Worm (Caenorhabditis elegans) whole organism, L2 larva: ENCODE data around the gene Y116F11A.6.

Experiments
- C34F6.9 ChIP-seq: fragments of 150-350 bp; optimal IDR thresholded peaks from 2 replicates; lab custom pipeline; 2014; ENCODE audit warnings: missing biosample characterization, missing genetic modification characterization
- R02D3.7 ChIP-seq: fragments of 150-350 bp; optimal IDR thresholded peaks from 2 replicates; lab custom pipeline; 2014; ENCODE audit warnings: missing biosample characterization, missing genetic modification characterization
- Y55F3AM.14 ChIP-seq: fragments of 200-800 bp; sonication (Bioruptor generic); optimal IDR thresholded peaks from 2 replicates; lab custom pipeline; 2018; ENCODE audit warnings: mild to moderate bottlenecking, missing genetic modification characterization, missing compliant biosample characterization
- alr-1 ChIP-seq: fragments of 150-350 bp; optimal IDR thresholded peaks from 2 replicates; lab custom pipeline; 2014; ENCODE audit warnings: missing biosample characterization, missing genetic modification characterization
- aly-2 ChIP-seq: fragments of 150-350 bp; optimal IDR thresholded peaks from 2 replicates; lab custom pipeline; 2014; ENCODE audit warnings: missing biosample characterization, missing genetic modification characterization
- ceh-16 ChIP-seq: fragments of 150-350 bp; optimal IDR thresholded peaks from 2 replicates; lab custom pipeline; 2014; ENCODE audit warnings: missing biosample characterization, missing genetic modification characterization
- ceh-82 ChIP-seq: fragments of 150-350 bp; optimal IDR thresholded peaks from 2 replicates; lab custom pipeline; 2014; ENCODE audit warnings: missing biosample characterization, missing genetic modification characterization
- dmd-4 ChIP-seq: sonication (generic microtip); optimal IDR thresholded peaks from 2 replicates; lab custom pipeline; 2017; ENCODE audit warnings: missing biosample characterization, missing genetic modification characterization
- egl-27 ChIP-seq: sonication (generic microtip); optimal IDR thresholded peaks from 3 replicates; lab custom pipeline; 2017; ENCODE audit warnings: missing biosample characterization, missing genetic modification reagents, missing genetic modification characterization
- elt-1 ChIP-seq: fragments of 150-350 bp; optimal IDR thresholded peaks from 2 replicates; lab custom pipeline; 2014; ENCODE audit warnings: missing biosample characterization, missing genetic modification characterization
- elt-3 ChIP-seq: sonication (generic microtip); optimal IDR thresholded peaks from 2 replicates; lab custom pipeline; 2017; ENCODE audit warnings: missing biosample characterization, missing genetic modification characterization
- gmeb-1 ChIP-seq: fragments of 150-350 bp; optimal IDR thresholded peaks from 2 replicates; lab custom pipeline; 2014; ENCODE audit warnings: missing biosample characterization, missing genetic modification characterization
- lin-11 ChIP-seq: fragments of 150-350 bp; sonication (generic microtip); optimal IDR thresholded peaks from 2 replicates; lab custom pipeline; 2014; ENCODE audit warnings: missing biosample characterization, missing genetic modification characterization, inconsistent platforms, mixed read lengths
- lin-13 ChIP-seq: fragments of 150-350 bp; optimal IDR thresholded peaks from 2 replicates; lab custom pipeline; 2014; ENCODE audit warnings: missing biosample characterization, missing genetic modification reagents, missing genetic modification characterization
- lin-39 ChIP-seq: fragments of 150-350 bp; optimal IDR thresholded peaks from 2 replicates; lab custom pipeline; 2014; ENCODE audit warnings: missing biosample characterization, missing genetic modification reagents, missing genetic modification characterization
- lsy-2 ChIP-seq, 2 experiments: fragments of 150-350 bp in 1 of 2; sonication (generic microtip) in 1 of 2; optimal IDR thresholded peaks; 2 replicates each; lab custom pipeline; 2014 to 2017; ENCODE audit warnings: missing biosample characterization in 2 of 2, missing genetic modification characterization in 2 of 2
- mab-5 ChIP-seq: fragments of 150-350 bp; optimal IDR thresholded peaks from 2 replicates; lab custom pipeline; 2014; ENCODE audit warnings: missing biosample characterization, missing genetic modification characterization
- mbf-1 ChIP-seq: sonication (generic microtip); optimal IDR thresholded peaks from 2 replicates; lab custom pipeline; 2017; ENCODE audit warnings: missing biosample characterization, missing genetic modification characterization
- mdl-1 ChIP-seq, 2 experiments: fragments of 150-350 bp in 1 of 2; sonication (generic microtip) in 1 of 2; optimal IDR thresholded peaks; 2 replicates each; lab custom pipeline; 2017; ENCODE audit warnings: missing biosample characterization in 2 of 2, missing genetic modification characterization in 2 of 2
- nhr-10 ChIP-seq: sonication (generic microtip); optimal IDR thresholded peaks from 2 replicates; lab custom pipeline; 2017; ENCODE audit warnings: missing biosample characterization, missing genetic modification characterization
- nhr-11 ChIP-seq: fragments of 150-350 bp; optimal IDR thresholded peaks from 2 replicates; lab custom pipeline; 2014; ENCODE audit warnings: missing biosample characterization, missing genetic modification characterization
- nhr-23 ChIP-seq: fragments of 150-350 bp; optimal IDR thresholded peaks from 2 replicates; lab custom pipeline; 2014; ENCODE audit warnings: missing biosample characterization, missing genetic modification reagents, missing genetic modification characterization
- nhr-237 ChIP-seq: fragments of 150-350 bp; optimal IDR thresholded peaks from 2 replicates; lab custom pipeline; 2014; ENCODE audit warnings: missing biosample characterization, missing genetic modification characterization
- nhr-25 ChIP-seq: fragments of 150-350 bp; sonication (generic microtip); optimal IDR thresholded peaks from 3 replicates; lab custom pipeline; 2014; ENCODE audit warnings: missing biosample characterization, missing genetic modification characterization
- nhr-6 ChIP-seq: fragments of 150-350 bp; optimal IDR thresholded peaks from 2 replicates; lab custom pipeline; 2014; ENCODE audit warnings: missing biosample characterization, missing genetic modification characterization
- nhr-77 ChIP-seq: fragments of 150-350 bp; optimal IDR thresholded peaks from 2 replicates; lab custom pipeline; 2014; ENCODE audit warnings: missing biosample characterization, missing genetic modification characterization
- peb-1 ChIP-seq: fragments of 150-350 bp; optimal IDR thresholded peaks from 2 replicates; lab custom pipeline; 2014; ENCODE audit warnings: missing biosample characterization, missing genetic modification characterization
- skn-1 ChIP-seq: sonication (generic microtip); optimal IDR thresholded peaks from 2 replicates; lab custom pipeline; 2017; ENCODE audit warnings: missing biosample characterization, missing genetic modification characterization
- sma-3 ChIP-seq: sonication (generic microtip); optimal IDR thresholded peaks from 2 replicates; lab custom pipeline; 2016; ENCODE audit warnings: missing genetic modification reagents, missing genetic modification characterization, missing compliant biosample characterization
- sma-9 ChIP-seq, 2 experiments: fragments of 150-350 bp in 1 of 2; sonication (generic microtip) in 1 of 2; optimal IDR thresholded peaks; 2 replicates each; lab custom pipeline; 2014 to 2016; ENCODE audit warnings: missing genetic modification characterization in 2 of 2, mild to moderate bottlenecking in 1 of 2, missing biosample characterization in 1 of 2, missing compliant biosample characterization in 1 of 2, missing genetic modification reagents in 1 of 2, moderate library complexity in 1 of 2
- snpc-4 ChIP-seq: fragments of 150-350 bp; optimal IDR thresholded peaks from 2 replicates; lab custom pipeline; 2014; ENCODE audit warnings: missing biosample characterization, missing genetic modification characterization
- unc-39 ChIP-seq: fragments of 150-350 bp; optimal IDR thresholded peaks from 2 replicates; lab custom pipeline; 2014; ENCODE audit warnings: missing biosample characterization, missing genetic modification characterization
- unc-55 ChIP-seq: fragments of 150-350 bp; sonication (generic microtip); optimal IDR thresholded peaks from 3 replicates; lab custom pipeline; 2014; ENCODE audit warnings: missing biosample characterization, missing genetic modification reagents, missing genetic modification characterization
- unc-62 ChIP-seq: fragments of 150-350 bp; optimal IDR thresholded peaks from 2 replicates; lab custom pipeline; 2014; ENCODE audit warnings: missing biosample characterization, missing genetic modification reagents, missing genetic modification characterization
- zag-1 ChIP-seq: fragments of 150-350 bp; optimal IDR thresholded peaks from 2 replicates; lab custom pipeline; 2014; ENCODE audit warnings: missing biosample characterization, missing genetic modification characterization
- ztf-11 ChIP-seq: sonication (generic microtip); optimal IDR thresholded peaks from 2 replicates; lab custom pipeline; 2017; ENCODE audit warnings: missing biosample characterization, missing genetic modification characterization
- ztf-4 ChIP-seq: fragments of 150-350 bp; optimal IDR thresholded peaks from 2 replicates; lab custom pipeline; 2014; ENCODE audit warnings: missing biosample characterization, missing genetic modification characterization

Gene Y116F11A.6

DNA sequence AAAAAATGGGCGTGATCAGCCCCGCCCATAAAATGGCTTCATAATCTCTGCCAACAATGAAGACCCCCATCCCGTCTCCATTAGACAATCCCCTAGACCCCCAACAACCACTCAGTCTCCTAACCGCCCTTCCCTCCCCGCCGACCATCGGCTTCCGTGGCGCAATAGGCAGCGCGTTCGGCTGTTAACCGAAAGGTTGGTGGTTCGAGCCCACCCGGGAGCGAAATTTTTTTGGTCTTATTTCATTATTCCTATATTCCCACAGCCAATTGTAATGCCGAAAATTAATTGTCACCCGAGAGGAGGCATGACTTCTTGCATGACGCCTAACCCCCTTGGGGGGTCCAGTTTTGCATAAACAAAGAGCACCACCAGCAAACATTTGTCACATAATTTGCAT, 3.5 kb downstream of the Y116F11A.6 start:
- TF ChIP-seq peb-1 (no peak), ceh-16 (no peak), nhr-25 (tag; lab: Kevin White, UChicago) (no peak), skn-1 (tag; lab: Kevin White, UChicago) (no peak), C34F6.9 (tag; lab: Kevin White, UChicago) (no peak), R02D3.7 (no peak), dmd-4 (tag; lab: Kevin White, UChicago) (no peak), nhr-77 (no peak), nhr-23 (tag; lab: Kevin White, UChicago) (no peak), snpc-4 (tag; lab: Kevin White, UChicago) (no peak), sma-3 (GFP tag; lab: Kevin White, UChicago) (no peak), lin-11 (tag; lab: Kevin White, UChicago) (peak; percentile 7), gmeb-1 (peak; percentile 7), nhr-6 (tag; lab: Kevin White, UChicago) (no peak), lin-13 (GFP tag; lab: Kevin White, UChicago) (peak; percentile 25), elt-1 (no peak), ceh-82 (no peak)

DNA sequence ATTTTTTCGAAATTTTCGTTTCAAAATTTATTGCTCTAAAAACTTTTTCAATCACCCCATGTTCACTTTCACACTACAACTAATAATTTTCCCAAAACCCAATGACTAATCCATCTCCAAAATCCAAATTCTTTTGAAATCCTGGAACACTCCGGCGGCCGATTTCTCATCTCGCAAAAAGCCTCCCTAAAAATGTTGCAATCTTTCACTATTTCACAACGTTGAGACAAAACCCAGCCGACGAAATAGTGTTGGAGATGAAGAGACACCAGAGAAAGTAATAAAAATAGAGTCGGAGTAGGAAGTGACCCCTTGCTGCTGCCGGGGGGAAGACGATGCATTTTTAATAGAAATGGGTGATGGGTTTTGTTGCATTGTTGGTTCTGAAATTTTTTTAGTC, 5.2 kb downstream of the Y116F11A.6 start:
- TF ChIP-seq elt-3 (tag; lab: Kevin White, UChicago), result no peak
- TF ChIP-seq sma-9 (GFP tag; optimal IDR thresholded peaks at IDR 0.05; lab: Kevin White, UChicago), result no peak
- no peak for TF ChIP-seq sma-9 (tag; optimal IDR thresholded peaks at IDR 0.05; lab: Kevin White, UChicago)
- peak; percentile 5 for TF ChIP-seq ztf-11
- no peak for TF ChIP-seq alr-1 (tag; lab: Kevin White, UChicago)
- TF ChIP-seq C34F6.9 (tag; lab: Kevin White, UChicago), result no peak
- TF ChIP-seq nhr-25 (tag; lab: Kevin White, UChicago), result no peak
- TF ChIP-seq unc-55 (GFP tag; lab: Kevin White, UChicago), result peak; percentile 9
- TF ChIP-seq, all 48 proteins: peak for 2

- TF ChIP-seq nhr-237 (tag; lab: Kevin White, UChicago), result no peak
- TF ChIP-seq unc-55 (GFP tag; lab: Kevin White, UChicago), result no peak
- peak; percentile 54 for TF ChIP-seq lin-13 (GFP tag; lab: Kevin White, UChicago)
- TF ChIP-seq C34F6.9 (tag; lab: Kevin White, UChicago), result no peak
- no peak for TF ChIP-seq Y55F3AM.14 (GFP tag; lab: Kevin White, UChicago)
- TF ChIP-seq mdl-1 (tag; optimal IDR thresholded peaks at IDR 0.05; lab: Kevin White, UChicago), result no peak
Observed at ce11 chrV:19727990-19728389, 8.6 kb downstream of the Y116F11A.6 start.

- TF ChIP-seq ztf-4, result no peak
- TF ChIP-seq nhr-10 (tag; lab: Kevin White, UChicago), result no peak
Observed at ce11 chrV:19728731-19729130, 9.4 kb downstream of the Y116F11A.6 start, which contains the start of gene Y116F11A.3. Y116F11A.3 (plus strand) TSS chrV:19729031.

DNA sequence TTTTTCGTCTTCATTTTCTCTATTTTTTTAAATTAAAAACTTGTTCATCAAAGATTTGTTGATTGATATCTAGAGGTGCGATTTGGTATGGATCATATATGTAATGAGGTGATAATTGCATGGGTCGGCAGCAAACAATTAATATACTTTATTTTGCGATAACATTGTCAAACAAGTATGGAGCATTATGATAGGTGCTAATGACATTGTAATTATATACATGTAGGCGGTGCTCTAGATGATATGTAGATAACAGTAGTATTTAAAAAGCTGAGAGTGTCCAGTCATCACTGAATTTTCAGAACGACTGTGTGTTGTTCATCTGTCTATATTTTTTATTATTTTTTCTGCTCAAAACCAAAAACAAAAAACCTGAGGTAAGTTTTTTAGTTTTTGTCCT, 10.9 kb downstream of the Y116F11A.6 start, which contains the start of gene Y116F11A.1:
TSS of gene Y116F11A.1 (plus strand) at position 301 of the 400 bp plus-strand sequence.
- TF ChIP-seq ztf-4, result no peak
- no peak for TF ChIP-seq mab-5 (tag; lab: Kevin White, UChicago)
- TF ChIP-seq sma-3 (GFP tag; lab: Kevin White, UChicago), result no peak
- TF ChIP-seq skn-1 (tag; lab: Kevin White, UChicago), result no peak
- no peak for TF ChIP-seq ceh-82
- TF ChIP-seq lin-39, result no peak
- no peak for TF ChIP-seq ceh-16
- no peak for TF ChIP-seq R02D3.7
- TF ChIP-seq zag-1 (tag; lab: Kevin White, UChicago), result no peak
- no peak for TF ChIP-seq lin-11 (tag; lab: Kevin White, UChicago)
- no peak for TF ChIP-seq unc-39
- no peak for TF ChIP-seq lin-13 (GFP tag; lab: Kevin White, UChicago)

DNA sequence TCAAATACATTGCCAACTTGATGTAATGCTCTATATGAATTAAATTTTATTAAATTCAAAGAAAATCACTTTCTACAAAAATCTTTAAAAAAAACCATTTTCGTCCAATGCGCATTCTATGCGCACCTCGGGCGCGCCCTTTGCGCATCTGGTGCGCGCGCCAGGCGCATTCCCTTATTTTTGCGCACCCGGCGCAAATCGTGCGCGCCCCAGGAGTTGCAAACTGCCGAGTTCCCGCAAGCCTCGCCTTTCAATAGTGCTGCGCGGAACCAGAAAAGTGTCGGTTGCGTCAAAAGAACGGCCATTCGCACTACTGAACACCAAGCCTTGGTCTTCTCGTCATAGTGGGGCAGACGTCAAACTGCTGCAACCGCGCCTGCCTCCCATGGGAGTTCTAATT, 14.4 kb downstream of the Y116F11A.6 start:
- TF ChIP-seq nhr-11 (tag; lab: Kevin White, UChicago), result no peak
- no peak for TF ChIP-seq nhr-10 (tag; lab: Kevin White, UChicago)
- TF ChIP-seq ceh-16, result no peak
- no peak for TF ChIP-seq Y55F3AM.14 (GFP tag; lab: Kevin White, UChicago)
- no peak for TF ChIP-seq egl-27 (tag; lab: Kevin White, UChicago)
- TF ChIP-seq aly-2, result no peak
- TF ChIP-seq nhr-77, result no peak
- no peak for TF ChIP-seq zag-1 (tag; lab: Kevin White, UChicago)
- no peak for TF ChIP-seq mbf-1 (tag; lab: Kevin White, UChicago)
- TF ChIP-seq nhr-25 (tag; lab: Kevin White, UChicago), result no peak
- no peak for TF ChIP-seq nhr-237 (tag; lab: Kevin White, UChicago)
- TF ChIP-seq skn-1 (tag; lab: Kevin White, UChicago), result no peak
- TF ChIP-seq lin-13 (GFP tag; lab: Kevin White, UChicago), result no peak
- no peak for TF ChIP-seq R02D3.7
- TF ChIP-seq mdl-1 (tag; optimal IDR thresholded peaks at IDR 0.05; lab: Kevin White, UChicago), result no peak
- no peak for TF ChIP-seq lsy-2 (tag; optimal IDR thresholded peaks at IDR 0.05; lab: Kevin White, UChicago)
- no peak for TF ChIP-seq unc-62 (GFP tag; lab: Kevin White, UChicago)
